Worm (Caenorhabditis elegans) whole organism, L3 larva: Measurements from ENCODE around the gene C56A3.6.

Experiments
- ceh-16 ChIP-seq: sonication (generic microtip); optimal IDR thresholded peaks from 2 replicates; lab custom pipeline; 2017; ENCODE audit warnings: missing biosample characterization, missing genetic modification characterization
- fos-1 ChIP-seq: fragments of 150-350 bp; optimal IDR thresholded peaks from 2 replicates; lab custom pipeline; 2014; ENCODE audit warnings: missing biosample characterization, missing genetic modification characterization
- nhr-12 ChIP-seq: fragments of 150-350 bp; optimal IDR thresholded peaks from 2 replicates; lab custom pipeline; 2014; ENCODE audit warnings: missing biosample characterization, missing genetic modification characterization
- pha-4 ChIP-seq: fragments of 150-350 bp; optimal IDR thresholded peaks from 2 replicates; lab custom pipeline; 2014; ENCODE audit warnings: missing biosample characterization, missing genetic modification reagents, missing genetic modification characterization
- snpc-4 ChIP-seq: fragments of 150-350 bp; optimal IDR thresholded peaks from 2 replicates; lab custom pipeline; 2014; ENCODE audit warnings: missing biosample characterization, missing genetic modification characterization

DNA sequence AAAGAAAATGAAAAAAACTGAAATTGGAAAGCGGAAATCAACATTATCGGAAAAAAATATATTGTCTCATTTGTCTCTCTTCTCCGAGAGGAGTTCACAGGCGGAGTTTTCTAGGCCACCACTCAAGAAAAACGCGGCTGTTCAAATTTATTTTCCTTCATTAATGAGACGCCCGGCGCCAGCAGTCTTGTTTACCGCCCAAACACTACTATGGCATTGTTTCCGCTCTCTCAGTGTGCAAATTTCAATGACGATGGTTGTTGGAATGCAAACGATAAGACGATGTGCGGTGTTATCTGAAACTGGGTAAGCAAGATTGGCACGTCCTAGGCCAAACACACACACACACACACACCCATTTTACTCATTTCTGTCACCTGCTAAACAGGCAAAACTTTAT lies 549 bp upstream of the C56A3.6 start, which contains the start of gene cav-2:
- TF ChIP-seq nhr-12 (tag; lab: Kevin White, UChicago) (no peak), ceh-16 (tag; lab: Kevin White, UChicago) (no peak), pha-4 (tag; lab: Kevin White, UChicago) (peak; percentile 83), snpc-4 (tag; lab: Kevin White, UChicago) (peak; percentile 24), fos-1 (tag; lab: Kevin White, UChicago) (no peak)
